Fruit fly (Drosophila melanogaster) whole organism, prepupa: ENCODE measurements around the gene Rop.

ENCODE experiments used
- CG10631 ChIP-seq: fragments of 200-800 bp; sonication (Bioruptor generic); optimal IDR thresholded peaks from 2 replicates; lab custom pipeline; 2016; ENCODE audit warnings: missing biosample characterization, missing genetic modification characterization
- CG10669 ChIP-seq: fragments of 200-800 bp; sonication (Bioruptor generic); optimal IDR thresholded peaks from 3 replicates; lab custom pipeline; 2018; ENCODE audit warnings: missing biosample characterization, mild to moderate bottlenecking, missing genetic modification characterization, moderate library complexity
- CG7368 ChIP-seq: fragments of 200-800 bp; sonication (Bioruptor generic); optimal IDR thresholded peaks from 3 replicates; lab custom pipeline; 2016; ENCODE audit warnings: missing biosample characterization, missing genetic modification characterization
- Eip78C ChIP-seq: fragments of 200-800 bp; sonication (Bioruptor generic); peaks from one replicate; lab custom pipeline; 2016; ENCODE audit warnings: missing biosample characterization, missing genetic modification characterization
- Gug ChIP-seq: fragments of 200-800 bp; sonication (Bioruptor generic); IDR thresholded peaks from 2 replicates; pipeline ENCODE4 v1.3.6; 2022; ENCODE audit warnings: missing biosample characterization, missing genetic modification characterization
- Sox15 ChIP-seq: fragments of 200-800 bp; sonication (Bioruptor generic); optimal IDR thresholded peaks from 3 replicates; lab custom pipeline; 2016; ENCODE audit warnings: missing biosample characterization, missing genetic modification characterization
- ss ChIP-seq, 2 experiments: fragments of 200-800 bp; sonication (Bioruptor generic); optimal IDR thresholded peaks; 2 replicates in 1 of 2; 3 replicates in 1 of 2; lab custom pipeline; 2017 to 2018; ENCODE audit warnings: mild to moderate bottlenecking in 2 of 2, missing biosample characterization in 2 of 2, missing genetic modification characterization in 2 of 2, moderate library complexity in 1 of 2

DNA sequence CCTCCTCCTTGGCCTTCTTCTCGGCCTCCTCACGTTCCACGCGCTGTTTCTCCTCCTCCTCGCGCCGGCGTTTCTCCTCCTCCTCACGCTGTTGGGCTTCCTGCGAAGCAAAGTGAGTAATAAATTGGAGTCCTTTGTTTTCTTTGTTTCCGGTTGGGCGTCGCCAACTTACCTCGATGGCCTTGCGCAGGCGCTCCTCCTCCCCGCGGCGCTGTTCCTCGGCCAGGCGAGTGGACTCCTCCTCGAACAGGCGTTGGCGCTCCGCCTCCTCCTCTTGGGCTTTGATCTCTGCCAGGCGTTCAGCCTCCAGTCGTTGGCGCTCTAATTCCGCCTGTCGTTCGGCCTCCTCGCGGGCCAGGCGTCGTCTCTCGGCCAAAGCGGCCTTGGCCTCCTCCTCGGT, 13.1 kb downstream of the Rop start:
- TF ChIP-seq CG10669 = no peak
- no peak for TF ChIP-seq Sox15 (GFP tag; lab: Kevin White, UChicago)
- TF ChIP-seq CG7368 (GFP tag; lab: Kevin White, UChicago) = no peak
- no peak for TF ChIP-seq ss (GFP tag; optimal IDR thresholded peaks at IDR 0.05; lab: Kevin White, UChicago)
- TF ChIP-seq Gug (GFP tag; lab: Robert Waterston, UW) = no peak
- no peak for TF ChIP-seq CG10631
- TF ChIP-seq Eip78C (GFP tag; lab: Kevin White, UChicago) = no peak
